Fruit fly (Drosophila melanogaster) whole organism: ENCODE measurements around the gene CG9040.

Experiments used
- CG8478 ChIP-seq: fragments of >200 bp; optimal IDR thresholded peaks from 2 replicates; lab custom pipeline; 2018; ENCODE audit warnings: inconsistent platforms
- Dll ChIP-seq: fragments of >200 bp; optimal IDR thresholded peaks from 2 replicates; lab custom pipeline; 2017
- EcR ChIP-seq, 2 experiments: fragments of >200 bp; optimal IDR thresholded peaks; 2 replicates each; lab custom pipeline; 2017; ENCODE audit warnings: missing biosample characterization in 2 of 2, missing genetic modification characterization in 2 of 2, missing genetic modification reagents in 2 of 2
- pan ChIP-seq: fragments of >200 bp; optimal IDR thresholded peaks from 2 replicates; lab custom pipeline; 2017
- psq ChIP-seq: fragments of >200 bp; optimal IDR thresholded peaks from 2 replicates; lab custom pipeline; 2017
- usp ChIP-seq: fragments of >200 bp; optimal IDR thresholded peaks from 2 replicates; lab custom pipeline; 2017; ENCODE audit warnings: missing biosample characterization, missing genetic modification characterization, mixed read lengths

Gene CG9040

dm6 chr3L:13965502-13965843 lies 22.2 kb upstream of the CG9040 start:
- TF ChIP-seq CG8478 = no peak
- no peak for TF ChIP-seq Dll (lab: Kevin White, UChicago)
- no peak for TF ChIP-seq EcR (GFP tag; optimal IDR thresholded peaks at IDR 0.05; lab: Kevin White, UChicago)
- no peak for TF ChIP-seq pan
- no peak for TF ChIP-seq usp (GFP tag; lab: Kevin White, UChicago)
- no peak for TF ChIP-seq psq (lab: Kevin White, UChicago)

- TF ChIP-seq CG8478 (no peak), usp (GFP tag; lab: Kevin White, UChicago) (no peak), Dll (lab: Kevin White, UChicago) (no peak), pan (no peak), EcR (GFP tag; optimal IDR thresholded peaks at IDR 0.05; lab: Kevin White, UChicago) (no peak), psq (lab: Kevin White, UChicago) (no peak)
Observed at dm6 chr3L:13973377-13974111, 14.1 kb upstream of the CG9040 start, which contains the start of the genes CG13738 and Hsc70-1. Gene CG13738 (minus strand): TSS chr3L:13973477. Gene Hsc70-1 (plus strand): TSS chr3L:13974061.

dm6 chr3L:13982516-13982915 lies 5.2 kb upstream of the CG9040 start:
- TF ChIP-seq Dll (lab: Kevin White, UChicago) (no peak), usp (GFP tag; lab: Kevin White, UChicago) (no peak), CG8478 (no peak), pan (no peak), EcR (GFP tag; optimal IDR thresholded peaks at IDR 0.05; lab: Kevin White, UChicago) (no peak), psq (lab: Kevin White, UChicago) (no peak)

- TF ChIP-seq psq (lab: Kevin White, UChicago) (no peak), pan (no peak), EcR (GFP tag; optimal IDR thresholded peaks at IDR 0.05; lab: Kevin White, UChicago) (no peak), CG8478 (no peak), Dll (lab: Kevin White, UChicago) (no peak), usp (GFP tag; lab: Kevin White, UChicago) (no peak)
Observed at dm6 chr3L:13986330-13986729, 1.3 kb upstream of the CG9040 start, which contains the start of gene CG17362. Gene CG17362 (plus strand): TSS chr3L:13986620.

dm6 chr3L:13991314-13991713 lies 3.6 kb downstream of the CG9040 start:
- no peak for TF ChIP-seq psq (lab: Kevin White, UChicago)
- no peak for TF ChIP-seq CG8478
- no peak for TF ChIP-seq EcR (GFP tag; optimal IDR thresholded peaks at IDR 0.05; lab: Kevin White, UChicago)
- no peak for TF ChIP-seq usp (GFP tag; lab: Kevin White, UChicago)
- no peak for TF ChIP-seq Dll (lab: Kevin White, UChicago)
- no peak for TF ChIP-seq pan

- no peak for TF ChIP-seq EcR (GFP tag; optimal IDR thresholded peaks at IDR 0.05; lab: Kevin White, UChicago)
- TF ChIP-seq pan = no peak
- TF ChIP-seq psq (lab: Kevin White, UChicago) = no peak
- TF ChIP-seq Dll (lab: Kevin White, UChicago) = no peak
- no peak for TF ChIP-seq CG8478
- TF ChIP-seq usp (GFP tag; lab: Kevin White, UChicago) = no peak
Observed at dm6 chr3L:13993233-13993741, 5.6 kb downstream of the CG9040 start, which contains the start of gene CG17364. Gene CG17364 (minus strand): TSS chr3L:13993400.

dm6 chr3L:13993742-13994719 lies 6.4 kb downstream of the CG9040 start, which contains the start of gene CtsK1:
Gene CtsK1 (plus strand): TSS chr3L:13994231.
- TF ChIP-seq CG8478 (no peak), psq (lab: Kevin White, UChicago) (no peak), Dll (lab: Kevin White, UChicago) (no peak), usp (GFP tag; lab: Kevin White, UChicago) (no peak), EcR (GFP tag; optimal IDR thresholded peaks at IDR 0.05; lab: Kevin White, UChicago) (no peak), pan (no peak)

dm6 chr3L:13996437-13996836 lies 8.8 kb downstream of the CG9040 start:
- TF ChIP-seq usp (GFP tag; lab: Kevin White, UChicago) (no peak), Dll (lab: Kevin White, UChicago) (no peak), psq (lab: Kevin White, UChicago) (no peak), CG8478 (no peak), EcR (GFP tag; optimal IDR thresholded peaks at IDR 0.05; lab: Kevin White, UChicago) (no peak), pan (no peak)

dm6 chr3L:13996992-13997391 lies 9.3 kb downstream of the CG9040 start, which contains the start of gene CG17361:
Gene CG17361 (plus strand): TSS chr3L:13997191.
- TF ChIP-seq psq (lab: Kevin White, UChicago) (no peak), pan (no peak), EcR (GFP tag; optimal IDR thresholded peaks at IDR 0.05; lab: Kevin White, UChicago) (no peak), Dll (lab: Kevin White, UChicago) (no peak), usp (GFP tag; lab: Kevin White, UChicago) (no peak), CG8478 (no peak)

- TF ChIP-seq usp (GFP tag; lab: Kevin White, UChicago) = no peak
- TF ChIP-seq pan = no peak
- TF ChIP-seq EcR (GFP tag; optimal IDR thresholded peaks at IDR 0.05; lab: Kevin White, UChicago) = no peak
- TF ChIP-seq psq (lab: Kevin White, UChicago) = no peak
- TF ChIP-seq Dll (lab: Kevin White, UChicago) = no peak
- TF ChIP-seq CG8478 = no peak
Observed at dm6 chr3L:13999204-13999603, 11.5 kb downstream of the CG9040 start, which contains the start of gene CG17359. Gene CG17359 (minus strand): TSS chr3L:13999251.
